Worm (Caenorhabditis elegans) whole organism, young adult: Measurements from ENCODE around the gene asp-19.
A peak's percentile ranks its signal among the peaks of the same experiment; 100 is the strongest.

ENCODE experiments used
- B0261.1 ChIP-seq: sonication (generic microtip); optimal IDR thresholded peaks from 2 replicates; lab custom pipeline; 2016; ENCODE audit warnings: mild to moderate bottlenecking, missing genetic modification characterization, moderate library complexity, missing compliant biosample characterization
- C17E4.6 ChIP-seq: fragments of 200-800 bp; sonication (Bioruptor generic); IDR thresholded peaks from 2 replicates; pipeline ENCODE4 v1.3.6; 2022; ENCODE audit warnings: missing genetic modification reagents, missing genetic modification characterization, missing compliant biosample characterization
- D2030.7 ChIP-seq: fragments of 200-800 bp; sonication (Bioruptor generic); IDR thresholded peaks from 2 replicates; pipeline ENCODE4 v1.3.6; 2022; ENCODE audit warnings: missing genetic modification reagents, missing genetic modification characterization, missing compliant biosample characterization
- F10E7.11 ChIP-seq: sonication (generic microtip); optimal IDR thresholded peaks from 2 replicates; lab custom pipeline; 2017; ENCODE audit warnings: mild to moderate bottlenecking, missing genetic modification characterization, moderate library complexity, missing compliant biosample characterization
- F49E8.2 ChIP-seq: sonication (generic microtip); optimal IDR thresholded peaks from 3 replicates; lab custom pipeline; 2017; ENCODE audit warnings: missing genetic modification characterization, mild to moderate bottlenecking, missing compliant biosample characterization, antibody characterized with exemption, moderate library complexity; ENCODE audit not compliant: insufficient read depth
- Y53F4B.3 ChIP-seq: fragments of 200-800 bp; sonication (Bioruptor generic); IDR thresholded peaks from 2 replicates; pipeline ENCODE4 v1.3.6; 2022; ENCODE audit warnings: missing genetic modification reagents, missing genetic modification characterization, missing compliant biosample characterization
- Y56A3A.18 ChIP-seq: fragments of 200-800 bp; sonication (Bioruptor generic); IDR thresholded peaks from 2 replicates; pipeline ENCODE4 v1.3.6; 2022; ENCODE audit warnings: missing genetic modification reagents, missing genetic modification characterization, missing compliant biosample characterization
- Y79H2A.3 ChIP-seq: fragments of 200-800 bp; sonication (Bioruptor generic); conservative IDR thresholded peaks from 2 replicates; pipeline ENCODE4 v1.3.6; 2022; ENCODE audit warnings: missing genetic modification reagents, missing genetic modification characterization, missing compliant biosample characterization
- ZK185.1 ChIP-seq: sonication (generic microtip); optimal IDR thresholded peaks from 2 replicates; lab custom pipeline; 2016; ENCODE audit warnings: mild to moderate bottlenecking, missing genetic modification characterization, missing compliant biosample characterization; ENCODE audit not compliant: poor library complexity, severe bottlenecking
- akir-1 ChIP-seq: fragments of 200-800 bp; sonication (Bioruptor generic); optimal IDR thresholded peaks from 2 replicates; lab custom pipeline; 2018; ENCODE audit warnings: mild to moderate bottlenecking, missing genetic modification characterization, moderate library complexity, missing compliant biosample characterization
- ama-1 ChIP-seq, 3 experiments: fragments of 150-350 bp in 1 of 3; sonication (generic microtip) in 2 of 3; optimal IDR thresholded peaks; 2 replicates each; lab custom pipeline; 2014 to 2018; ENCODE audit warnings: missing biosample characterization in 2 of 3, missing genetic modification characterization in 2 of 3, missing genetic modification reagents in 2 of 3
- aptf-3 ChIP-seq: fragments of 200-800 bp; sonication (Bioruptor generic); IDR thresholded peaks from 2 replicates; pipeline ENCODE4 v1.3.6; 2022; ENCODE audit warnings: missing genetic modification characterization, missing compliant biosample characterization
- bed-1 ChIP-seq: fragments of 200-800 bp; sonication (Bioruptor generic); IDR thresholded peaks from 2 replicates; pipeline ENCODE4 v1.3.6; 2022; ENCODE audit warnings: missing genetic modification reagents, missing genetic modification characterization, missing compliant biosample characterization
- bed-2 ChIP-seq: fragments of 200-800 bp; sonication (Bioruptor generic); IDR thresholded peaks from 2 replicates; pipeline ENCODE4 v1.3.6; 2022; ENCODE audit warnings: missing genetic modification reagents, missing genetic modification characterization, missing compliant biosample characterization
- cebp-1 ChIP-seq, 2 experiments: fragments of 200-800 bp in 1 of 2; sonication (Bioruptor generic) in 1 of 2; sonication (generic microtip) in 1 of 2; IDR thresholded peaks in 1 of 2; optimal IDR thresholded peaks in 1 of 2; 2 replicates each; pipeline versions ENCODE4 v1.3.6 to Lab custom; 2017 to 2022; ENCODE audit warnings: missing compliant biosample characterization in 2 of 2, missing genetic modification characterization in 2 of 2, mild to moderate bottlenecking in 1 of 2, missing genetic modification reagents in 1 of 2, moderate library complexity in 1 of 2
- cebp-2 ChIP-seq: fragments of 200-800 bp; sonication (Bioruptor generic); IDR thresholded peaks from 2 replicates; pipeline ENCODE4 v1.3.6; 2022; ENCODE audit warnings: missing genetic modification characterization, missing compliant biosample characterization
- chd-7 ChIP-seq: sonication (generic microtip); optimal IDR thresholded peaks from 2 replicates; lab custom pipeline; 2016; ENCODE audit warnings: mild to moderate bottlenecking, missing genetic modification characterization, moderate library complexity, missing compliant biosample characterization
- die-1 ChIP-seq: sonication (generic microtip); optimal IDR thresholded peaks from 2 replicates; lab custom pipeline; 2016; ENCODE audit warnings: missing genotype, mild to moderate bottlenecking, missing genetic modification characterization, missing compliant biosample characterization
- egl-44 ChIP-seq: fragments of 200-800 bp; sonication (Bioruptor generic); IDR thresholded peaks from 2 replicates; pipeline ENCODE4 v1.3.6; 2022; ENCODE audit warnings: missing genetic modification reagents, missing genetic modification characterization, missing compliant biosample characterization
- gei-17 ChIP-seq: fragments of 200-800 bp; sonication (Bioruptor generic); optimal IDR thresholded peaks from 2 replicates; lab custom pipeline; 2018; ENCODE audit warnings: mild to moderate bottlenecking, missing genetic modification characterization, missing compliant biosample characterization
- him-1 ChIP-seq: sonication (generic microtip); optimal IDR thresholded peaks from 2 replicates; lab custom pipeline; 2016; ENCODE audit warnings: missing genotype, missing genetic modification reagents, missing genetic modification characterization, missing compliant biosample characterization
- hlh-12 ChIP-seq: sonication (generic microtip); optimal IDR thresholded peaks from 2 replicates; lab custom pipeline; 2016; ENCODE audit warnings: missing genetic modification characterization, missing compliant biosample characterization
- hlh-26 ChIP-seq: fragments of 200-800 bp; sonication (Bioruptor generic); conservative IDR thresholded peaks from 2 replicates; pipeline ENCODE4 v1.3.6; 2022; ENCODE audit warnings: missing genetic modification reagents, missing genetic modification characterization, missing compliant biosample characterization
- hmg-20 ChIP-seq: fragments of 200-800 bp; sonication (Bioruptor generic); IDR thresholded peaks from 2 replicates; pipeline ENCODE4 v1.3.6; 2022; ENCODE audit warnings: missing genetic modification reagents, missing genetic modification characterization, missing compliant biosample characterization
- hrde-1 ChIP-seq: sonication (generic microtip); optimal IDR thresholded peaks from 2 replicates; lab custom pipeline; 2016; ENCODE audit warnings: missing genetic modification characterization, mild to moderate bottlenecking, missing compliant biosample characterization, moderate library complexity, missing genotype, missing genetic modification reagents, borderline replicate concordance
- let-526 ChIP-seq: fragments of 200-800 bp; sonication (Bioruptor generic); IDR thresholded peaks from 2 replicates; pipeline ENCODE4 v1.3.6; 2022; ENCODE audit warnings: missing genetic modification reagents, missing genetic modification characterization, missing compliant biosample characterization
- lin-40 ChIP-seq: sonication (generic microtip); optimal IDR thresholded peaks from 2 replicates; lab custom pipeline; 2016; ENCODE audit warnings: missing genetic modification characterization, mild to moderate bottlenecking, missing compliant biosample characterization, missing genotype, missing genetic modification reagents
- lsy-27 ChIP-seq: sonication (generic microtip); optimal IDR thresholded peaks from 2 replicates; lab custom pipeline; 2017; ENCODE audit warnings: missing genetic modification characterization, mild to moderate bottlenecking, missing compliant biosample characterization, antibody characterized with exemption, missing genotype, borderline replicate concordance; ENCODE audit not compliant: insufficient read depth
- mcd-1 ChIP-seq: fragments of 200-800 bp; sonication (Bioruptor generic); IDR thresholded peaks from 2 replicates; pipeline ENCODE4 v1.3.6; 2022; ENCODE audit warnings: missing genetic modification reagents, missing genetic modification characterization, missing compliant biosample characterization
- mxl-1 ChIP-seq: sonication (generic microtip); optimal IDR thresholded peaks from 2 replicates; lab custom pipeline; 2016; ENCODE audit warnings: missing genetic modification characterization, missing compliant biosample characterization
- nhr-120 ChIP-seq: fragments of 200-800 bp; sonication (Bioruptor generic); IDR thresholded peaks from 2 replicates; pipeline ENCODE4 v1.3.6; 2022; ENCODE audit warnings: missing genetic modification characterization, missing compliant biosample characterization
- rpc-1 ChIP-seq, 2 experiments: fragments of 150-350 bp in 1 of 2; sonication (generic microtip) in 1 of 2; optimal IDR thresholded peaks; 2 replicates each; lab custom pipeline; 2014 to 2018; ENCODE audit warnings: missing biosample characterization in 1 of 2, missing genetic modification characterization in 1 of 2, missing genetic modification reagents in 1 of 2, missing genotype in 1 of 2
- sdz-38 ChIP-seq: sonication (generic microtip); optimal IDR thresholded peaks from 2 replicates; lab custom pipeline; 2016; ENCODE audit warnings: missing genotype, missing genetic modification characterization, missing compliant biosample characterization
- snpc-1.1 ChIP-seq: sonication (generic microtip); optimal IDR thresholded peaks from 2 replicates; lab custom pipeline; 2017; ENCODE audit warnings: missing genetic modification characterization, mild to moderate bottlenecking, missing compliant biosample characterization, antibody characterized with exemption, moderate library complexity, missing genotype, missing genetic modification reagents; ENCODE audit not compliant: insufficient read depth
- snpc-4 ChIP-seq, 5 experiments: fragments of 150-350 bp in 1 of 5; sonication (generic microtip) in 4 of 5; optimal IDR thresholded peaks; 2 replicates each; lab custom pipeline; 2014 to 2018; ENCODE audit warnings: missing genetic modification characterization in 5 of 5, missing biosample characterization in 3 of 5, antibody characterized with exemption in 2 of 5, mild to moderate bottlenecking in 2 of 5, missing compliant biosample characterization in 2 of 5, missing genotype in 2 of 5, moderate library complexity in 2 of 5, missing genetic modification reagents in 1 of 5
- unc-62 ChIP-seq: fragments of 150-350 bp; optimal IDR thresholded peaks from 2 replicates; lab custom pipeline; 2014; ENCODE audit warnings: missing biosample characterization, missing genetic modification reagents, missing genetic modification characterization
- ztf-18 ChIP-seq: sonication (generic microtip); optimal IDR thresholded peaks from 2 replicates; lab custom pipeline; 2016; ENCODE audit warnings: missing genotype, mild to moderate bottlenecking, missing genetic modification characterization, missing compliant biosample characterization

asp-19 gene

ce11 chrV:18719412-18719811 is 9.8 kb downstream of the asp-19 start:
- no peak for TF ChIP-seq Y53F4B.3 (GFP tag; lab: Robert Waterston, UW)
- peak; percentile 6 for TF ChIP-seq sdz-38 (tag; lab: Kevin White, UChicago)
- no peak for TF ChIP-seq hmg-20 (GFP tag; lab: Robert Waterston, UW)
- TF ChIP-seq aptf-3 (GFP tag; lab: Robert Waterston, UW) = no peak
- no peak for TF ChIP-seq unc-62 (GFP tag; lab: Kevin White, UChicago)
- TF ChIP-seq lsy-27 (tag; lab: Kevin White, UChicago) = no peak

- TF ChIP-seq B0261.1 (tag; lab: Kevin White, UChicago) (peak; percentile 24), F49E8.2 (tag; lab: Kevin White, UChicago) (peak; percentile 1), D2030.7 (GFP tag; lab: Robert Waterston, UW) (peak; percentile 24; the same call in 1 of the 2 replicates), Y56A3A.18 (GFP tag; lab: Robert Waterston, UW) (no peak), F10E7.11 (no peak), cebp-2 (no peak; the same call in 1 of the 2 replicates), snpc-1.1 (tag; lab: Kevin White, UChicago) (no peak), egl-44 (GFP tag; lab: Robert Waterston, UW) (peak; percentile 69; the same call in 1 of the 2 replicates), rpc-1 (optimal IDR thresholded peaks at IDR 0.05; lab: Kevin White, UChicago) (peak; percentile 37), rpc-1 (tag; optimal IDR thresholded peaks at IDR 0.05; lab: Kevin White, UChicago) (peak; percentile 75), gei-17 (GFP tag; lab: Kevin White, UChicago) (no peak), C17E4.6 (GFP tag; lab: Robert Waterston, UW) (no peak), cebp-1 (GFP tag; IDR thresholded peaks at IDR 0.05; lab: Robert Waterston, UW) (no peak), cebp-1 (tag; optimal IDR thresholded peaks at IDR 0.05; lab: Kevin White, UChicago) (no peak), hrde-1 (peak; percentile 43), akir-1 (GFP tag; lab: Kevin White, UChicago) (no peak), bed-2 (GFP tag; lab: Robert Waterston, UW) (no peak), snpc-4 (GFP tag; optimal IDR thresholded peaks at IDR 0.05; lab: Kevin White, UChicago) (no peak), snpc-4 (tag; optimal IDR thresholded peaks at IDR 0.05; lab: Kevin White, UChicago) (peak in 1 of 4 experiments; percentile 52), mxl-1 (no peak), bed-1 (GFP tag; lab: Robert Waterston, UW) (peak; percentile 97), ama-1 (optimal IDR thresholded peaks at IDR 0.05; lab: Kevin White, UChicago) (no peak), ama-1 (GFP tag; optimal IDR thresholded peaks at IDR 0.05; lab: Kevin White, UChicago) (peak in 1 of 2 experiments; percentile 5), hlh-26 (GFP tag; lab: Robert Waterston, UW) (no peak), nhr-120 (GFP tag; lab: Robert Waterston, UW) (peak; percentile 95; the same call in 1 of the 2 replicates), ztf-18 (peak; percentile 87), mcd-1 (GFP tag; lab: Robert Waterston, UW) (no peak), him-1 (tag; lab: Kevin White, UChicago) (peak; percentile 22), Y79H2A.3 (GFP tag; lab: Robert Waterston, UW) (no peak), chd-7 (no peak), ZK185.1 (tag; lab: Kevin White, UChicago) (no peak), hlh-12 (peak; percentile 53), let-526 (GFP tag; lab: Robert Waterston, UW) (no peak), lin-40 (tag; lab: Kevin White, UChicago) (no peak), die-1 (peak; percentile 24)
These were observed 17.1 kb downstream of the asp-19 start for ce11 chrV:18712118-18712517.
